Fruit fly (Drosophila melanogaster) whole organism, wandering third instar larva: Measurements from ENCODE around the gene Atg2.

Source experiments
- Abd-B ChIP-seq: fragments of >200 bp; optimal IDR thresholded peaks from 2 replicates; lab custom pipeline; 2017; ENCODE audit warnings: missing biosample characterization, missing genetic modification characterization
- CG32264 ChIP-seq: fragments of 200-800 bp; sonication (Bioruptor generic); optimal IDR thresholded peaks from 2 replicates; lab custom pipeline; 2016; ENCODE audit warnings: missing biosample characterization, missing genetic modification characterization
- CG9705 ChIP-seq: fragments of 200-800 bp; sonication (Bioruptor generic); optimal IDR thresholded peaks from 2 replicates; lab custom pipeline; 2018; ENCODE audit warnings: missing biosample characterization, mild to moderate bottlenecking, missing genetic modification characterization
- CrebA ChIP-seq: fragments of 200-800 bp; sonication (Bioruptor generic); optimal IDR thresholded peaks from 2 replicates; lab custom pipeline; 2016; ENCODE audit warnings: missing biosample characterization, mild to moderate bottlenecking, missing genetic modification characterization, borderline replicate concordance
- Dif ChIP-seq: fragments of 200-275, 200-300 bp; sonication (Bioruptor generic); optimal IDR thresholded peaks from 2 replicates; lab custom pipeline; 2018; ENCODE audit warnings: missing biosample characterization, missing genetic modification characterization; ENCODE audit not compliant: partially characterized antibody
- GATAd ChIP-seq: sonication (Bioruptor generic); optimal IDR thresholded peaks from 2 replicates; lab custom pipeline; 2016; ENCODE audit warnings: missing biosample characterization, missing genetic modification characterization
- Hnf4 ChIP-seq: fragments of 200-800 bp; sonication (Bioruptor generic); optimal IDR thresholded peaks from 2 replicates; lab custom pipeline; 2016; ENCODE audit warnings: missing biosample characterization, mild to moderate bottlenecking, missing genetic modification characterization
- Hr78 ChIP-seq: fragments of >200 bp; optimal IDR thresholded peaks from 2 replicates; lab custom pipeline; 2017; ENCODE audit warnings: missing biosample characterization, missing genetic modification characterization
- Hr83 ChIP-seq: fragments of 200-300 bp; sonication (Bioruptor generic); optimal IDR thresholded peaks from 2 replicates; lab custom pipeline; 2016; ENCODE audit warnings: missing biosample characterization, mild to moderate bottlenecking, missing genetic modification characterization, moderate library complexity; ENCODE audit not compliant: poor library complexity, severe bottlenecking
- Jra ChIP-seq: sonication (Bioruptor generic); optimal IDR thresholded peaks from 2 replicates; lab custom pipeline; 2016; ENCODE audit warnings: missing biosample characterization, missing genetic modification characterization
- Mio ChIP-seq: sonication (Bioruptor generic); optimal IDR thresholded peaks from 2 replicates; lab custom pipeline; 2016; ENCODE audit warnings: missing biosample characterization, missing genetic modification characterization
- Myc ChIP-seq: fragments of >200 bp; optimal IDR thresholded peaks from 2 replicates; lab custom pipeline; 2017
- N ChIP-seq: fragments of >200 bp; optimal IDR thresholded peaks from 2 replicates; lab custom pipeline; 2018; ENCODE audit warnings: missing biosample characterization, missing external identifiers, missing genetic modification characterization
- OdsH ChIP-seq: fragments of 200-800 bp; sonication (Bioruptor generic); optimal IDR thresholded peaks from 2 replicates; lab custom pipeline; 2016; ENCODE audit warnings: missing biosample characterization, mild to moderate bottlenecking, missing genetic modification characterization
- Rel ChIP-seq, 2 experiments: fragments of 200-800 bp; sonication (Bioruptor generic) in 1 of 2; optimal IDR thresholded peaks; 2 replicates in 1 of 2; 3 replicates in 1 of 2; lab custom pipeline; 2016 to 2019; ENCODE audit warnings: mild to moderate bottlenecking in 2 of 2, missing biosample characterization in 2 of 2, missing genetic modification characterization in 2 of 2, moderate library complexity in 1 of 2
- Sp1 ChIP-seq: fragments of 200-800 bp; sonication (Bioruptor generic); optimal IDR thresholded peaks from 3 replicates; lab custom pipeline; 2019; ENCODE audit warnings: missing biosample characterization, mild to moderate bottlenecking, missing genetic modification characterization, moderate library complexity
- Vsx2 ChIP-seq: fragments of 200-300, 225-300 bp; sonication (Bioruptor generic); optimal IDR thresholded peaks from 2 replicates; lab custom pipeline; 2018; ENCODE audit warnings: missing biosample characterization, missing genetic modification characterization; ENCODE audit not compliant: partially characterized antibody
- dmrt93B ChIP-seq: fragments of 200-800 bp; sonication (Bioruptor generic); optimal IDR thresholded peaks from 2 replicates; lab custom pipeline; 2018; ENCODE audit warnings: missing biosample characterization, mild to moderate bottlenecking, missing genetic modification characterization
- dsf ChIP-seq: sonication (Bioruptor generic); optimal IDR thresholded peaks from 2 replicates; lab custom pipeline; 2016; ENCODE audit warnings: missing biosample characterization, missing genetic modification characterization, borderline replicate concordance
- ey ChIP-seq: fragments of 200-800 bp; sonication (Bioruptor generic); optimal IDR thresholded peaks from 2 replicates; lab custom pipeline; 2016; ENCODE audit warnings: missing biosample characterization, missing genetic modification characterization
- foxo ChIP-seq, 2 experiments: fragments of 200-800 bp; sonication (Bioruptor generic); optimal IDR thresholded peaks; 2 replicates in 1 of 2; 3 replicates in 1 of 2; lab custom pipeline; 2016 to 2017; ENCODE audit warnings: missing biosample characterization in 2 of 2, missing genetic modification characterization in 2 of 2
- fru ChIP-seq: fragments of 200-800 bp; sonication (Bioruptor generic); optimal IDR thresholded peaks from 3 replicates; lab custom pipeline; 2016; ENCODE audit warnings: missing biosample characterization, mild to moderate bottlenecking, missing genetic modification characterization
- h ChIP-seq: fragments of 200-800 bp; sonication (Bioruptor generic); optimal IDR thresholded peaks from 3 replicates; lab custom pipeline; 2016; ENCODE audit warnings: missing biosample characterization, mild to moderate bottlenecking, missing genetic modification characterization
- jim ChIP-seq: fragments of 175-275, 200-325 bp; sonication (Bioruptor generic); optimal IDR thresholded peaks from 2 replicates; lab custom pipeline; 2016; ENCODE audit warnings: missing biosample characterization, mild to moderate bottlenecking, missing genetic modification characterization
- pan ChIP-seq: fragments of >200 bp; optimal IDR thresholded peaks from 2 replicates; lab custom pipeline; 2017
- psq ChIP-seq: fragments of 200-800 bp; sonication (Bioruptor generic); optimal IDR thresholded peaks from 3 replicates; lab custom pipeline; 2017; ENCODE audit warnings: missing biosample characterization, mild to moderate bottlenecking, missing genetic modification characterization, moderate library complexity
- rgr ChIP-seq: fragments of 200-800 bp; sonication (Bioruptor generic); optimal IDR thresholded peaks from 3 replicates; lab custom pipeline; 2016; ENCODE audit warnings: missing biosample characterization, mild to moderate bottlenecking, missing genetic modification characterization
- sv ChIP-seq: fragments of 200-800 bp; sonication (Bioruptor generic); optimal IDR thresholded peaks from 3 replicates; lab custom pipeline; 2016; ENCODE audit warnings: missing biosample characterization, missing genetic modification characterization
- tai ChIP-seq: sonication (Bioruptor generic); optimal IDR thresholded peaks from 2 replicates; lab custom pipeline; 2016; ENCODE audit warnings: missing biosample characterization, missing genetic modification characterization
- usp ChIP-seq: fragments of >200 bp; optimal IDR thresholded peaks from 2 replicates; lab custom pipeline; 2017; ENCODE audit warnings: missing biosample characterization, missing genetic modification characterization

The Atg2 gene

DNA sequence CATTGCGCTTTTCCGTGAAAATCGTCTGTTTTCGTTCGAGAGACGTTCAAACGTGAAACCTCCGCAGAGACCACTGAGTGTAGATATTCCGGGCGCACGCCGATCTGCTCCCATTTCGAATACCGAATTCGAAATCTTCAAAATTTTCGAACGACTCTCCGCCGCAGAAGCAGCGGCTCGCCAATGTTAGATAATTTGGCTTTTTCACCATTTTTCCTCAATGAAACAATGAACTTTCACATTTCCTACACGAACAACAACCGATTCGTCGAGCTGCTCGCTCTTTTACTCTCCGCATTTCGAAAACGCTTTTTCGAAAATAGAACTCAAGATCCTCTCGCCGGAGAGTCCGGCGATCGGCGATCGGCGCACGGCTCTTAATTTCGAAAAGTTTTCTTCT is 12.0 kb upstream of the Atg2 start:
- TF ChIP-seq Abd-B (no peak), Sp1 (GFP tag; lab: Kevin White, UChicago) (no peak), Rel (GFP tag; optimal IDR thresholded peaks at IDR 0.05; lab: Kevin White, UChicago) (no peak), Rel (tag; optimal IDR thresholded peaks at IDR 0.05; lab: Kevin White, UChicago) (no peak), sv (no peak), Jra (GFP tag; lab: Kevin White, UChicago) (no peak), CG32264 (GFP tag; lab: Kevin White, UChicago) (no peak), ey (GFP tag; lab: Kevin White, UChicago) (no peak), Hr78 (GFP tag; lab: Kevin White, UChicago) (no peak), usp (GFP tag; lab: Kevin White, UChicago) (no peak), pan (lab: Kevin White, UChicago) (no peak)

DNA sequence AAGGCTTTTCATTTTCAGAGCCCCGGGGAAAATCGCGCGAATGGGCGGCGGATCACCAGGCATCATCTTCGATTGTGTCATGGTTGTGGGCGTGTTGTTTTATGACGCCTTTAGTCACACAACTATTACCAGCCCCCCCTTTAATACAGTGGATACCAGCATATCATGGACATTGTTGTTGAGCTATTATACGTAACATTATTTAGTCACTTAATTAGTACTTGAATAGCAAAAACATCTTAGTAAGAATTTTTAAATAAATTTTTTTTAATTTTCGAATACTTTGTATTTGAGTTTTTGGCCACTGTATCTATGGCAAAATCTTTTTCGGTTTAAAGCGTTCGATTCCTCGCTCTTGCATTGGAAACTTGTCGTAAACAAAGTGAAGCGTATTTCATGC is 10.4 kb upstream of the Atg2 start:
- TF ChIP-seq ey (GFP tag; lab: Kevin White, UChicago), result no peak
- TF ChIP-seq CG9705, result no peak
- no peak for TF ChIP-seq N (GFP tag; lab: Kevin White, UChicago)
- TF ChIP-seq psq (GFP tag; lab: Kevin White, UChicago), result no peak
- no peak for TF ChIP-seq CrebA (GFP tag; lab: Kevin White, UChicago)
- no peak for TF ChIP-seq usp (GFP tag; lab: Kevin White, UChicago)
- TF ChIP-seq h (GFP tag; lab: Kevin White, UChicago), result no peak

DNA sequence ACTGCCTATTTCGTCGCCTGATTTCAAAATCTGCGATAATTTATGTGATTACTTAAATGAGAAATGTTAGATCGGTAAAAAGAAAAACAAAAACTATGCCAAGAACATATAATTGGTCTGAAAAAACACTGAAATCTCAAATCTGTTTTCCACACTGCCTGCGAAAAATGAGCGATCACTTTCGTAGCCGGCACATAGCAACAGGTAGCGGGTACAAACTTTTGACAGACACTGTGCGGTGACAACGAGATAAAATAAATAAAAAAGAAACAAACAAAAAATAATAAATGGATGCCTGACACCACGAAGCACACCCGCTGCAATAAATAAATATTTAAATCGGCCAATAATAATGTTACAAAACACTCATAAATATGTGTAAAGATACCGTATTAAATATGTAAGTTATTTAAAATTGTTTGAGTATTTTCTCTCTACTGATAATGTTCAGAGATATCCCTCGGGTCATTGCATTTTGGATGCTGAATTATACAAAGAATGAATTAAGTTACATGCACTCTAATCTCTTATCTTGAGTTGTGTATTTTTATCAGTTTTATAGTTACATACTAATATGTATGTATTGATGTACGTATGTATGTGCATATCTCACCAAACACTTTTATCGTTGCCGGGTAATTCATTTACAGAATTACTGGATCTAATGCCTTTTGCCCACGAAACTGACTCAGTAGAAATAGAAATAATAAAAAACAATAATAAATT is 9.0 kb upstream of the Atg2 start:
- no peak for TF ChIP-seq Jra (GFP tag; lab: Kevin White, UChicago)
- peak; percentile 35 for TF ChIP-seq rgr (GFP tag; lab: Kevin White, UChicago)
- no peak for TF ChIP-seq usp (GFP tag; lab: Kevin White, UChicago)
- TF ChIP-seq Vsx2 (GFP tag; lab: Kevin White, UChicago), result no peak
- TF ChIP-seq tai (GFP tag; lab: Kevin White, UChicago), result no peak
- no peak for TF ChIP-seq sv
- peak; percentile 24 for TF ChIP-seq ey (GFP tag; lab: Kevin White, UChicago)
- TF ChIP-seq GATAd (GFP tag; lab: Kevin White, UChicago), result no peak
- peak; percentile 6 for TF ChIP-seq fru (GFP tag; lab: Kevin White, UChicago)
- no peak for TF ChIP-seq Rel (GFP tag; optimal IDR thresholded peaks at IDR 0.05; lab: Kevin White, UChicago)
- TF ChIP-seq Rel (tag; optimal IDR thresholded peaks at IDR 0.05; lab: Kevin White, UChicago), result no peak
- TF ChIP-seq Dif (GFP tag; lab: Kevin White, UChicago), result no peak
- peak; percentile 40 for TF ChIP-seq jim (GFP tag; lab: Kevin White, UChicago)
- no peak for TF ChIP-seq OdsH
- no peak for TF ChIP-seq dmrt93B (GFP tag; lab: Kevin White, UChicago)
- TF ChIP-seq h (GFP tag; lab: Kevin White, UChicago), result peak; percentile 28
- TF ChIP-seq dsf (GFP tag; lab: Kevin White, UChicago), result no peak
- TF ChIP-seq Hr83 (GFP tag; lab: Kevin White, UChicago), result no peak
- no peak for TF ChIP-seq Hr78 (GFP tag; lab: Kevin White, UChicago)
- peak in 1 of 2 experiments; percentile 47 for TF ChIP-seq foxo (GFP tag; optimal IDR thresholded peaks at IDR 0.05; lab: Kevin White, UChicago)
- TF ChIP-seq N (GFP tag; lab: Kevin White, UChicago), result no peak
- no peak for TF ChIP-seq Myc (lab: Kevin White, UChicago)
- no peak for TF ChIP-seq Hnf4 (GFP tag; lab: Kevin White, UChicago)
- TF ChIP-seq CrebA (GFP tag; lab: Kevin White, UChicago), result no peak
- TF ChIP-seq, all 38 proteins: peak for 6

DNA sequence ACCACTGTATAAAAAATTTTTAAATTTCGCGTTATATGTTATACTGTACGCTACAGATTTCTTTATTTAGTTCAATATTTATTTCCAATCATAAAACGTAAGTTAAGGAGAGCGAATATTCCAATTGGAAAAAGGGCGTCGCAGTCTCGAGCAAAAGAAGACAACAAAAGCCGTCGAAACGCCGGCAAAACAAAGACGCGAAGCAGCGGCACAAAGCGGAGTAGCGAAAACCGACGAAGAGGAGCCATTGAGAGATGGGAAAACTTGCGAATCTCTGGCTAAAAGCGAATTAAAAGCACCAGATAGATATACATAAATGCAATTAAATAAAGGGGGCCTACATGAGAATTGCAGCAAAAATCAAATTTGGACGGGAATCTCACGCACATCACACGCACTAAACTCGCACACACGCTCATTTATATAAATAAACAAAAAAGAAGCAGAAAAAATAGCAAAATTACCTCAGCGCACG is 8.3 kb upstream of the Atg2 start:
- peak; percentile 91 for TF ChIP-seq psq (GFP tag; lab: Kevin White, UChicago)
- TF ChIP-seq Mio, result no peak
- peak; percentile 42 for TF ChIP-seq Rel (GFP tag; optimal IDR thresholded peaks at IDR 0.05; lab: Kevin White, UChicago)
- no peak for TF ChIP-seq Rel (tag; optimal IDR thresholded peaks at IDR 0.05; lab: Kevin White, UChicago)
- no peak for TF ChIP-seq foxo (GFP tag; optimal IDR thresholded peaks at IDR 0.05; lab: Kevin White, UChicago)
